Fruit fly (Drosophila melanogaster) whole organism, embryonic: ENCODE results near the gene CG31743.

Experiments
- C15 ChIP-seq: fragments of 200-800 bp; sonication (Bioruptor generic); IDR thresholded peaks from 3 replicates; pipeline ENCODE4 v1.3.6; 2022; ENCODE audit warnings: missing biosample characterization, missing genetic modification characterization
- CG8478 ChIP-seq: fragments of >200 bp; optimal IDR thresholded peaks from 2 replicates; lab custom pipeline; 2018
- exex ChIP-seq: fragments of 200-800 bp; sonication (Bioruptor generic); optimal IDR thresholded peaks from 4 replicates; lab custom pipeline; 2018; ENCODE audit warnings: missing biosample characterization, mild to moderate bottlenecking, missing genetic modification characterization, moderate library complexity
- gro ChIP-seq: fragments of 200-800 bp; sonication (Bioruptor generic); optimal IDR thresholded peaks from 2 replicates; lab custom pipeline; 2016; ENCODE audit warnings: missing biosample characterization, missing genetic modification characterization

DNA sequence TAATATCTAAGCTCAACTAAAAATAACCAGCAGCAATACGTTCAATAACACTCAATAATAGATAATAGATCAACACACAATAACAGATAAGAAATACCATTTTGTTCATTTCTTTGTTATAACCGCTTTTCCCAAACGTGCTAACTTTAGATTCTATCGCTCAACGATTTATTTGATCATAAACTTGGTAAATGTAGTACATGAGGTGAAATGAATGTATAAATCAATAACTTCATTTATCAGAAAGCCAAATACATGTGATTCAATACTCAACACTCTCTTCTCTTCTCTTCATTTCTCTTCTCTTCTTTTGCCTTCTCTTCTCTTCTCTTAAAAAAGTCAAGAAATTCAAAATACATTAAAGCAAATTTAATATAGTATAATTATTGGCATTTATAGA is 21.7 kb upstream of the CG31743 start:
- no peak for TF ChIP-seq C15
- TF ChIP-seq exex (tag; lab: Kevin White, UChicago) = peak; percentile 70
- TF ChIP-seq gro (GFP tag; lab: Kevin White, UChicago) = no peak
- TF ChIP-seq CG8478 (lab: Kevin White, UChicago) = no peak
